Fruit fly (Drosophila melanogaster): ENCODE data around the gene CG14879.

CG14879 gene

dm6 chr3R:16337053-16337385, 12.0 kb downstream of the CG14879 start (continued):
- TF ChIP-seq CG7839 (tag; optimal IDR thresholded peaks at IDR 0.05) (peak; percentile 57), chm (GFP tag; IDR thresholded peaks at IDR 0.05) (peak; percentile 59; the same call in 1 of the 2 replicates), insv (GFP tag; optimal IDR thresholded peaks at IDR 0.05) (peak in 1 of 2 experiments; percentile 14), inv (GFP tag; IDR thresholded peaks at IDR 0.05; ENCODE audit: partially characterized antibody) (no peak), sens (GFP tag) (peak; percentile 97), CG3847 (GFP tag; IDR thresholded peaks at IDR 0.05) (0 out of 2 replicates have a peak, but pooled peaks have one; percentile 6), aop (GFP tag; IDR thresholded peaks at IDR 0.05) (no peak), Hmr (GFP tag; optimal IDR thresholded peaks at IDR 0.05) (no peak), pum (GFP tag; optimal IDR thresholded peaks at IDR 0.05) (peak; percentile 70), CG16863 (GFP tag; optimal IDR thresholded peaks at IDR 0.05) (peak; percentile 45), HLH4C (GFP tag; IDR thresholded peaks at IDR 0.05; ENCODE audit: partially characterized antibody) (no peak), CG5245 (GFP tag; optimal IDR thresholded peaks at IDR 0.05) (peak; percentile 54), crp (GFP tag; optimal IDR thresholded peaks at IDR 0.05) (no peak), Aef1 (GFP tag; IDR thresholded peaks at IDR 0.05) (no peak; the same call in 2 of the 3 replicates), CG8388 (GFP tag; optimal IDR thresholded peaks at IDR 0.05) (peak; percentile 60), CG6765 (GFP tag; optimal IDR thresholded peaks at IDR 0.05) (no peak), danr (GFP tag; IDR thresholded peaks at IDR 0.05) (no peak), CG3281 (GFP tag; optimal IDR thresholded peaks at IDR 0.05) (no peak), az2 (GFP tag; optimal IDR thresholded peaks at IDR 0.05) (peak; percentile 62), caup (GFP tag; optimal IDR thresholded peaks at IDR 0.05; ENCODE audit: severe bottlenecking) (no peak), CG10462 (GFP tag; optimal IDR thresholded peaks at IDR 0.05) (peak; percentile 36), CG31365 (tag; optimal IDR thresholded peaks at IDR 0.05) (no peak), Hsf (GFP tag; optimal IDR thresholded peaks at IDR 0.05) (peak; percentile 46), fru (optimal IDR thresholded peaks at IDR 0.05) (no peak), CG5953 (GFP tag; IDR thresholded peaks at IDR 0.05) (no peak), CG15269 (tag; optimal IDR thresholded peaks at IDR 0.05) (no peak), Oaz (GFP tag; IDR thresholded peaks at IDR 0.05) (no peak), CG2889 (GFP tag; IDR thresholded peaks at IDR 0.05) (no peak), CG30403 (GFP tag; optimal IDR thresholded peaks at IDR 0.05) (peak; percentile 48), so (GFP tag; IDR thresholded peaks at IDR 0.05) (no peak), CG4730 (GFP tag; IDR thresholded peaks at IDR 0.05) (peak; percentile 28; the same call in 1 of the 2 replicates), gsb (GFP tag; IDR thresholded peaks at IDR 0.05) (no peak), Stat92E (GFP tag; optimal IDR thresholded peaks at IDR 0.05) (peak in 1 of 3 experiments; percentile 25), CG6272 (GFP tag; IDR thresholded peaks at IDR 0.05) (0 out of 2 replicates have a peak, but pooled peaks have one; percentile 27), B-H1 (GFP tag; IDR thresholded peaks at IDR 0.05) (no peak), hb (GFP tag; IDR thresholded peaks at IDR 0.05; ENCODE audit: partially characterized antibody) (no peak), GATAe (GFP tag; conservative IDR thresholded peaks at IDR 0.05) (no peak), Blimp-1 (GFP tag; optimal IDR thresholded peaks at IDR 0.05) (peak; percentile 62), Bteb2 (GFP tag; optimal IDR thresholded peaks at IDR 0.05) (no peak), Mrtf (GFP tag; IDR thresholded peaks at IDR 0.05) (no peak), schlank (tag; optimal IDR thresholded peaks at IDR 0.05) (no peak), bbx (GFP tag; IDR thresholded peaks at IDR 0.05; ENCODE audit: partially characterized antibody) (no peak), ap (GFP tag; IDR thresholded peaks at IDR 0.05) (peak; percentile 45), ro (GFP tag; IDR thresholded peaks at IDR 0.05) (no peak), CG12769 (tag; optimal IDR thresholded peaks at IDR 0.05) (peak; percentile 13), CG2116 (GFP tag; optimal IDR thresholded peaks at IDR 0.05) (peak; percentile 10), Drgx (GFP tag; IDR thresholded peaks at IDR 0.05) (peak; percentile 51; the same call in 1 of the 2 replicates), Hr51 (GFP tag; optimal IDR thresholded peaks at IDR 0.05) (peak; percentile 14 to 54), CG5180 (GFP tag; optimal IDR thresholded peaks at IDR 0.05) (no peak), fd64A (GFP tag; optimal IDR thresholded peaks at IDR 0.05) (no peak), CG31441 (GFP tag; IDR thresholded peaks at IDR 0.05) (peak; percentile 52; the same call in 1 of the 2 replicates)
